Fruit fly (Drosophila melanogaster): ENCODE measurements around the gene hry.

The hry gene

DNA sequence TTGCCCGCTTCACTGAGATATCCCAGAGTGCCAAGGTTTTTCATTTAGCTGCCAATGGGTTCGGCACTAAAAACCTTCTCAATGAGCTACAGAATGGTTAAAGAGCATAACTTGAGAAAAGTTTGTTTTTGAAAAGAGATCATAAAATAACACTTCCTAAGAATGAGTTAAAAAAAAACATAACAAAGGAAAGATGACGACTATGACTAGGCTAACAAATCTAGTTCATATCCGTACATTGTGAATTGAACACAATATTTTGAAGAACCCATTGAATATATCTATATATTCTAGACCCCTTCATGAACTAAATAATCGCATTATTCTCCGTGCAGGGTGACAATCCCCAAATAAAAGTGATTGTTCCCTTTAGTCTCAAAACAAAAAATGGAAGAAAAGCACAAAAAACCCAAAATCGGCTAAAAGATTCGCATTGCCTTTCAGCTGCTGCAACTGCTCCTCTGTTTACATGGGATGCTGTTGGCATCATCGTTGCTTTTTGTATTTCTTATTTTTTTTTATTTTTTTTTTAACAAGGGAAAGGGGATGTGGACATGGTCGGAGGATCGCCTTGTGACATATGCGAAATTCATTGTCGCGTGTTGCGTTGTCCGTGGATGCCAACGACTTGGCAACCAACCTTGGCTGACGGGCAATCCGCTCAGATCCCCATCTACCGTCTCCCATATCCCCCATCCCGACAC, 18.7 kb upstream of the hry start:
- no peak for TF ChIP-seq noc (tag; optimal IDR thresholded peaks at IDR 0.05)

DNA sequence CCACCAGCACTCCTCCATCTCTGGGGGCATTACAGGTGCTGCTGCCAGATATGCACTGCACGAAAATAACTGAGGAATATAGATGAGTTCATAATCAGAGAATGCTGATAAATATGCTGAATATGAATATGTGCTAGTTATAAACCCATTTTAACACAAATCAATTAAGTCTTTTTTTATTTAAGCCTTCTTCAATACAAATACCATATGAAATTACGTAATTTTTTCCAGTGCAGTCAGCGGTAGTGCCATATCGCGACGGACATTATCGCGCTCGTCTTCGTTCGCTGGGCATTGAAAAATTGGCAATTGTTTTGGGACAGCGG, 18.2 kb upstream of the hry start:
- no peak for TF ChIP-seq noc (tag; optimal IDR thresholded peaks at IDR 0.05)

DNA sequence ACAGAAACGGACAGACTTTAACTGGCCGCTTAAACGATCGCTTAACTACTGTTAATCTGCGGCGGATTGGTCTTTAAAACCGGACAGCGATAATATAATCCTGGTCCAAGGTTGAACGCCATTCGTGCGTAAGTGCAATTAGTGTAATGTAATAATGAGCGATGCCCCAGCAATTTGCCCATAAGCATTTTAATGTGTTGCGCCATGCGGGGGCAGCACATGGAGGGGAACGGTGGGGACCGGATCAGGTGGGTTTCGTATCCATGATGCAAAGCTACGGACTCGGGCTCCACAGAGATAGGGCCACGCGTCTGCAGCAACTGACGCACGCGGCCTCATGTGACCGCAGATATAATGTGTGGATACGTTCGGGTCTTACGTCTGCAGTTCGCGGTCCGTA, 17.8 kb upstream of the hry start:
- no peak for TF ChIP-seq noc (tag; optimal IDR thresholded peaks at IDR 0.05)

DNA sequence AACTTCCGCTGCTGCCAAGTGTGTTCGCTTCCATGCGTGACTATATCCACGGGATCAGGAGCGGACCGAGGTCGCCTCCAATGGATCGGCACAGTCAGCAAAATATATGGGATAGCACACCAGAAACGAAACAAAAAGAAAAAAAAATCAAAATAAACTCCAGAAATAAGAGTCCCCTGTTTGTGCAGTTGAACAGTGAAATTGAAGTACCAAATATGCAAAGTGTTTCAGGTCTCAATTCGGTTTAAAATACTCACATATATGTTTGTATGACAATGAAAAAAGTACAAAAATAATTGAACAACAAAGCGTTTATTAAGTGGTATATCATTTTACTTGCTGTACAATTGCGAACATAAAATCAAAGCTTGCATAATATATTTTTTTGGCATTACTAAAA, 16.0 kb upstream of the hry start:
- TF ChIP-seq noc (tag; optimal IDR thresholded peaks at IDR 0.05), result no peak

DNA sequence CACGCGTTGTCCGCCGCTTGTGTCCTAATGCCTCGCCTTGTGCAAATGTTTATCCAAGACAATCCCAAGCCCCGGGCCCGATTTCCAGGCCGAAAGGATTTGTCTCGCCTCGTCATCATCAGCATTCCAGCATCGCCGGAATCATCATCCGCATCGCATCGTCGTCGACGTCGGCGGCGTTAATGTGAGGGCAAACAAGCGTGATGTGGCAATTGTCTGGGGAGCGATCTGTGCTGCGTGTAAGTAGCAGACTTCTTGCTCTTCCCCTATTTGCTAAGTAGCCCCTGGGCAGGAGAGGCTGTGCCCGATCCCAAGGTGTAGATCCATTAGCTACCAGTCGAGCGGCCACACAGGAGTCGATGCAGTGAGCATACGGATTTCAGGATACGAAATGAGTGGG, 14.8 kb upstream of the hry start:
- TF ChIP-seq noc (tag; optimal IDR thresholded peaks at IDR 0.05), result no peak

DNA sequence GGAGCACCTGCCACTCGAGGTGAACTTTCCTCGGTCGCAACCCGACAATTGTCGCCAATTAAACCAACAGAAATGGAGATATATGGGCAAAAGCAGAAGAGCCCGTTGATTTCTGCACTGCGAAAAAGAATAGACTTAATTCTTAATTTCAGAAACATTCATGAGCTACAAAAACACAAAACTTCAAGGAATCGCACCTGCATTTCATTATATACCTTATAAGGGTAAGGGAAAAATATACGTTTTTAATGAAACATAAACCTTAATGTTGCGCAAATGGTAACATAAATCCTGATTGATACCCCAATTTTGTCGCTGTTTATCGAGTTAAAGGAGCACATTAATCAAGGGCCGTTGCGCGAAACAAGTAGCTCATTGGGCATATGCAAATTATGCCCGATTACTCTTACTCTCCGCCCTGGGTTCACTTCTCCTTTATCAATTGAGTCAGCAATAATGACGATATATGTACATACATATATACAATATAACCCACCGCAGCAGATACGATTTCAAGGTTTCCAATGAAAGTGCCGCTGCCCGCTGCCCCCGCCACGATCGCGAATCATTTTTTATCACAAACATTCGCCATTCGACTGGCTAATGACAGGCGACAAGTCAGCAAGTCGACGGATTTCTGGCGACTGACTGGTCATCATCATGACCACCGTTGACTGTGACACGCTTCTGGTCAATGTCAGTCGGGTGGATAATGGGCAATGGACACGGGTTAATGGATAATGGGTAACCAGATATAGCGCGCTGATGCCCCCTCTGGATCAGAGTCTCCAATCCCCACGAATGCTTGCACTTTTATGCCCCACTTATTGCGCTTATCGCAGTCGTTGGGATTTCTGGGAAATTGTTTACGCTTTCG, 13.5 kb upstream of the hry start:
- no peak for TF ChIP-seq noc (tag; optimal IDR thresholded peaks at IDR 0.05)

DNA sequence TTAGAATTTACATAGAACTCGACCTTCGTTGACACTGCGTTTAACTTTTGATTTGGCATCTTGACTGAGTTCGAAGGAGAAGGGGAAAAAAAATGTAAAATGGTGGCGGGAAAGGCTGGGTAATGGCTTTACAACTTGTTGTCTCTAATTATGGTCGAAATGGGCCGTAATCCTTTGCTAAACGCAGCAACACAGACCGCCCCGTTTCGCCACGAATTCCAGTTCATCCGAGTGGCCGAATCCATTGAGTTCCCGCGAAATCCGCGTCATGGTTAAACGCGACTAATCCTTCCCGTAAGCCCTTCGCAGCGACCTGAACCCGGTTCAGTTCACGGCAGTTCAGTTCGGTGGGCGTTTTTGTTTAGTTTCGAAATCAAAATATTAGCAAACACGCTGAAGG, 9.5 kb upstream of the hry start:
- TF ChIP-seq noc (tag; optimal IDR thresholded peaks at IDR 0.05), result no peak

DNA sequence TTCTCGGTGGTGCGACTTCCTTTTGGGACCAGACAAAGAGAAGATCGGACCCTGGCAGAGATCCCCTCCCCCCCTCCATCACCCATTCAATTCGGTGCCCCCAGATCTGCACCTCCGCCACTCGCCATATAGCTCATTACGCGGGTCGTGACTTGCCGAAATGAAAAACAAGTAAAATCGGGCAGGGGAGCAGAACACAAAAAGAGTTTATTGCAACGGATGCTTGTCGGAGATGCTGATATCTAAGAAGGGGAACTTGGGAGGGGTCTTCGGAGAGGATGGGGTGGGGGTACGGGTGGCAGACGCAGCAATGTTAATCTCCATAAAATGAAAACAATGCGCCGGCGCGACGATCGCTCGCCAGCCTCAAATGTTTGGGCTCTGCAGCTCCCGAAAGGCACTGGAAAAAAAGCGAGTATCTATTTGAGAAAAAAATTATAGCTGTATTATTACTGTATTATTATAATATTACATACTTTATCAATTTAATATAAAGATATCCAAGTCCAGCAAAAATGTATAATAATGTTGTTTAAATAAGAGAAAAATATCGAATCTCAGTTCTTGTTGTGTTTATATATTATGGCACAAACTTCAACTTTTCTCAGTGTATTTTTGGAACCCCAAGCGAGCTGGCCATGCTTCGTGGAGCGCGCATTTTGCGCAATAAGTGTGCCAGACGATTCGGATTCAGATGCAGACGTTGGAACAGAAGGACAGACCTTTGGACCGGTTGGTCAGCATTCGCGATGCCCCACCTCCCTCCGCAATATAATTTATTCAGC, 7.6 kb upstream of the hry start:
- TF ChIP-seq noc (tag; optimal IDR thresholded peaks at IDR 0.05), result no peak

DNA sequence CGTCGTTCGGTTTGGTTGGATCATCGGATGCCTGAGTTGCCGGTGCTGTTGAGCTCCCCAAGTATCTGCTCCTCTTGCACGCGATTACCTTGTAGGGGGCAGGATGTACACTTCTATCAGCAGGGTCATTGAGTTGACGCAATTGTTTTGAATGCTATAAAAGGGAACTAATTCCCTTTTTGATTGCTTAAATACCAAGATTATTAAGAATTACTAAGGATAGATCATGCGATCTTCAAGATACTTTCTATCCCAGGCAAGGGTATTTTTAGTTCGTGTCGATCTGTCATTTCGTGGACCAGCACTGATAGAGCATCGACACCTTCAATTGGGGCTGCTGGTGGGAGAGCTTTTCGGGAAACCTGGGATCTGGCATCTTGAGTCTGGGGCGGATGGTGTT, 6.5 kb upstream of the hry start:
- no peak for TF ChIP-seq noc (tag; optimal IDR thresholded peaks at IDR 0.05)

DNA sequence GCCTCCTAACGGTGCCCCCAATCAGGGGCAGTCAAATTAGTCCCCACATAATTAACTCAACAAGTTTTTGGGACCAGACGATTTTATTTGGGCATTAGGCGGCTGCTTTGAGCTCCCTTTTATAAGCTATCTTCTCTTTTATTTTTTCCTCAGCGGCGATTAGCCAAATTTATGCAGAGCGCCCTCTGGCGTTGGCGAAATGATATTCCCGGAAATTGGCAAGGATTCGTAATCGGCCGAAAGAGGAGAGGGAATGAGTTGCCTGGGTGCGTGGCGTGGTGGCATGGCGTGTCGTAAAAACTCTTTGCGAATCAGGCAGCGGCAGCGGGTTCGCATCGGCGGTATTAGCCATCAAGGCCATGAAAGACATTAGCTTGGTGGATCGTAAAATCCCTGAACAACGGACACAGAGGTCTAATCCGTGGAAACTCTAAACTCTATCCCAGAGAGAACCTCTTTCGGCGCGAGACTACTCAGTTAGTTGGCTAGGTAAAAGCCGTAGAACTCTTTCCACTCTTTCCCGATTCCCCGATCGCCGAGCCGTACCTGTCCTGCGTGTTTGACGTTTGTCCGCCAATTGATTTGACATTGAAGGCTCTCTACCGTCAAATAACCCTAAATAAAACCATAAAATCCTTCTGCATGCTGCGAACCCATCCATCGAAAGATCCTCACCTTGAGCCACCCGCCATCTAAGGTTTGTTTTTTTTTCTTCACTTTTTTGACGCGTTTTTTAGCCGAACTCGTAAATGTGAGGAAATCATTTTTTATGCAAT, 5.5 kb upstream of the hry start:
- TF ChIP-seq noc (tag; optimal IDR thresholded peaks at IDR 0.05), result no peak

DNA sequence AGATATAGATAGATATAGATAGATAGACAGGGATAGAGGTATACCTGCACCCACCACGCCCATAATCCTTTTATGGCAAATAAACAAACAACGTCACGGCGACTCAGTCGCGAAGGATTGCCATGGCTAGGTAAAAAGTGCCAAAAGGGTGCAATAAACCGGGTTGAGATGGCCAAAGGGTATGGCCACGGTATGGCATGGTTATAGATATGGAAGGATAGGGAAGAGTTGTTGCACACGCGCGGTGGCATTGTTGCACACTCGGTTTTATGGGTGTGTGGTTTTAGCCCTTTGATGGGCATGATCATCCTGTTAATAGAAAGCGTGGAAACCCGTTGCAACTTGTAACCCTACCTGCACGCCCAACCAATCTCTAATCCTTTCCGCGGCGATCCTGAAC, 4.6 kb upstream of the hry start:
- TF ChIP-seq noc (tag; optimal IDR thresholded peaks at IDR 0.05), result no peak

DNA sequence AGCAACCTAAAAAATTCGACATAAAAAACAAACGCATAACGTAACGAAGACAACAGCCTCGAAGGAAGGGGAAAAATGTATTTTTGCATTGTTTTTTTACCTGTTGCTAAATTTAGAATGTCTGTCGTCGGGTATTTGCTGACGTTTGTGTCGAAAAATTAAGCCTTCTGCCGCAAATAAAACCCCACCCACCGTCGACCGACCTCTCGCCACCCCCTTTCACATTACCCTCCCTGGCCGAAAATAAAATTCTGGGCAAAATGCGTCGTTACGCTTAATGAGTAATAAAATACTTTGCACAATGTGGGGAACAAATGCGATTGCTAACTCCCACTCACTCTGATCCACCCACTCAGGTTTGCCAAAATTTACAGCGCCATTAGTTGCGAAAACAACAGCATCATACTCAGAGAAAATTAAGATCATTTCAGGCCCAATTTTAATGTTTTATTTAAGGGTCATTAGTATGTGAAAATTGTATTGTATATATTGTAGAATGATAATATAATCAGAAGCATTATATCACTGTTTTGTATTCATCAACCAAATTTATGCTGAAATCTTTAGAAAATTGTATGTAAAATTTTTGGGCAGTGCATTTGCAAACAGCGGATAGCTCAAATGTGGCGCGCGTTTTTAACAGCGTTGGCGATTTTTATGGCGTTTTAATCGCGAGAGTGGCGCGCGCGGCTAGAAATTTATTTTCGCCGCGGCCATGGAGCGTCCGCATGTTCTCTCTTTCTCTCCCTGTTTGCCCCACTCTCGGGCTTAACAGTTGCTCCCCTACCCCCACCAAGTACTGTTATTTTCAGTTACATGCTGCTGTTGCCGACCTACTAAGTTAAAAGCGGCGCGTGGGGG, 3.1 kb upstream of the hry start:
- TF ChIP-seq noc (tag; optimal IDR thresholded peaks at IDR 0.05), result peak; percentile 80

DNA sequence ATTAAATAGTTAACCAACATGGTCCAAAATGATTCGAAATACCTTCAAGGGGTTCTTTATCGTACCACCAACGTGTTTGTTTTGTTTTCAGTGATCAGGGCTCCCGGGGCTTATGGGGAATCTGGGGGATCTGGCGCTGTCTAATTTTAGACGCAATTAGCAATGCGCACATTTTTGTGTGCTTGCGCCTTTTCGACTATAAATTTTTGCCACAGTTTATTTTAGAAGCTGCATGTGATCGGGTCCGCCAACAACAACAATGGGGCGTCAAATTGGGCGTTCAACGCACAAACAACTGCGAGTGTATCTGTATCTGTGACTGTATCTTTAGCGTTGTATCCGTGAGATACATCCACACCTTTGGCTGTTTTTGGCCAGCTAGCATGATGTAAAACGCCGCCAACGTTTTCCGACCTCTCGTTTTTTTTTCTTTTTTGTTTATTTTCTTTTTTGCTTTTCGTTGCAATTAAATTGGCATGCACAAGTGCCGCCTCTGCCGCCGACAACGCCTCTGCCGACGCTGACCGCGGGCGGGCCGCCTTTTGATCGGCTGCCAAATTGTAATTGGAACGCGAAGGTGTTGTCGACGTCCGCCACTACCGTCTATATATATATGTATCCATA, 2.1 kb upstream of the hry start:
- no peak for TF ChIP-seq noc (tag; optimal IDR thresholded peaks at IDR 0.05)

DNA sequence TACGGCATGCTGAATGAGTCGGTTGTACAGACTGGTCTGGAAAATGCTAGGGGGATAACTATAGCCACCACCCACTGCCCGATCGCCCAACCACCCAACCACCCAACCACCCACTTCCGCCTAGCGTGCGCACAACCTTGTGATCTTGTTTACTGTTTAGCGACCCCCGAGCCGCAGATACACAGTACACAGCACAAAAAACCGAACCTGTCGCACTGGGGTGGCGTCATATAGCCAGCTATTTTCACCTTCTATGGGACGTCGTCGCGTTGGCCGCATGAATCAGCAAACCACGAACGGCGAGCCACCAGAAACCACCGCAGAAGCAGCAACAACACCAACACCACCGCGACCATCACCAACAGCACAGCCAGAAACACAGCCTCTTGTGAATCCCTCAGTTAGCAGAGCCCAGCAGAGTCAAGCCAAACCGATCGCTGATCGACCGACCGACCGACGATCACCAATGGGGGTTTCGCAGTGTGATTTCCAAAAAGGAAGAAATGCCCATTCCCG, 472 bp upstream of the hry start:
- no peak for TF ChIP-seq noc (tag; optimal IDR thresholded peaks at IDR 0.05)

All from whole organism, larva.